Fruit fly (Drosophila melanogaster) Kc167 (cell line): ENCODE results near the gene ea.

ENCODE experiments used
- Myc ChIP-seq: fragments of >200 bp; optimal IDR thresholded peaks from 2 replicates; lab custom pipeline; 2017; ENCODE audit warnings: missing external identifiers
- Sin3A ChIP-seq: fragments of >200 bp; optimal IDR thresholded peaks from 2 replicates; lab custom pipeline; 2018; ENCODE audit warnings: missing external identifiers
- h ChIP-seq: fragments of >200 bp; optimal IDR thresholded peaks from 3 replicates; lab custom pipeline; 2018; ENCODE audit warnings: missing external identifiers
- insv ChIP-seq: fragments of >200 bp; optimal IDR thresholded peaks from 3 replicates; lab custom pipeline; 2018; ENCODE audit warnings: missing external identifiers
- psq ChIP-seq: fragments of >200 bp; optimal IDR thresholded peaks from 2 replicates; lab custom pipeline; 2017; ENCODE audit warnings: missing external identifiers
- ttk ChIP-seq: sonication (Bioruptor generic); optimal IDR thresholded peaks from 2 replicates; lab custom pipeline; 2017; ENCODE audit warnings: missing external identifiers

DNA sequence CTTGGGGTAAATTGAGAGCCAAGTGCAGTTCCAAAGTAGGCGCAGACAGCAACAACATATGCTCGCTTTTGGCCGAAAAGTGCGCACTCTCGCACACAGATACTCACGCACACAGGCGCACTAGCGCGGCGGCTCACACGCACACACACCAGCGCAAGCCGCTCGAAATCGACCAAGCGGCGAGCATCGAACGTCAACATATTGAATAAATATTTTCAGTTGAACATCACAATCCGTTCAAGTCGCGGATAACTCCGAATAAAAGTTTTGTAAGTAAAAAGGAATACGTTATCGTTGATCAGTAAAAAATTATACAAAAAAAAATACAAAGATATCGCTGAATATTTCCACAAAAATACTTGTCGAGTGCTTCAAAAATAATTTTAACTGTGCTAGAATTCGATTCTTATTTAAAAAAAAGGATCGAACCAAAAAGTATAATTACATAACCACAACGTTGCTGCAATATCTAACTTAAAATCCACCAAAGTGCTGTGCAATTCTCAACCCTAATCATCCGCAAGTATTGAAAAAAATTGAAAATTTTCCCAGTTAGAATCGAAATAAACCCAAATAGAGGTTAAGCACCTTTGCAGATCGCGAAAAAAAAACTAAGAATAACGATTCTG lies 47.1 kb upstream of the ea start:
- TF ChIP-seq psq (lab: Kevin White, UChicago) (no peak), h (no peak), insv (lab: Kevin White, UChicago) (no peak), ttk (lab: Kevin White, UChicago) (no peak), Myc (lab: Kevin White, UChicago) (no peak), Sin3A (no peak)
